Fruit fly (Drosophila melanogaster): Measurements from ENCODE around the gene geko.

dm6 chr3L:18181900-18182299 is 42.7 kb downstream of the geko start:
- TF ChIP-seq br (GFP tag; optimal IDR thresholded peaks at IDR 0.05) (no peak), GATAd (GFP tag; optimal IDR thresholded peaks at IDR 0.05) (no peak), Hr83 (GFP tag; optimal IDR thresholded peaks at IDR 0.05; ENCODE audit: poor library complexity, severe bottlenecking) (no peak), psq (GFP tag; optimal IDR thresholded peaks at IDR 0.05) (peak; percentile 20), Abd-B (GFP tag; optimal IDR thresholded peaks at IDR 0.05) (no peak), dl (GFP tag; optimal IDR thresholded peaks at IDR 0.05; ENCODE audit: insufficient read depth in 1 of 2, partially characterized antibody in 2 of 2) (no peak), sage (GFP tag; optimal IDR thresholded peaks at IDR 0.05) (no peak), h (GFP tag; optimal IDR thresholded peaks at IDR 0.05) (no peak), usp (GFP tag; optimal IDR thresholded peaks at IDR 0.05) (no peak), CG32264 (GFP tag; optimal IDR thresholded peaks at IDR 0.05) (no peak), pan (optimal IDR thresholded peaks at IDR 0.05) (no peak), lola (GFP tag; optimal IDR thresholded peaks at IDR 0.05) (no peak), CG9705 (GFP tag; optimal IDR thresholded peaks at IDR 0.05) (no peak), Jra (GFP tag; optimal IDR thresholded peaks at IDR 0.05) (no peak)
